Worm (Caenorhabditis elegans): ENCODE measurements around the gene T13F2.2.
A peak's percentile ranks its signal among the peaks of the same experiment; 100 is the strongest.

DNA sequence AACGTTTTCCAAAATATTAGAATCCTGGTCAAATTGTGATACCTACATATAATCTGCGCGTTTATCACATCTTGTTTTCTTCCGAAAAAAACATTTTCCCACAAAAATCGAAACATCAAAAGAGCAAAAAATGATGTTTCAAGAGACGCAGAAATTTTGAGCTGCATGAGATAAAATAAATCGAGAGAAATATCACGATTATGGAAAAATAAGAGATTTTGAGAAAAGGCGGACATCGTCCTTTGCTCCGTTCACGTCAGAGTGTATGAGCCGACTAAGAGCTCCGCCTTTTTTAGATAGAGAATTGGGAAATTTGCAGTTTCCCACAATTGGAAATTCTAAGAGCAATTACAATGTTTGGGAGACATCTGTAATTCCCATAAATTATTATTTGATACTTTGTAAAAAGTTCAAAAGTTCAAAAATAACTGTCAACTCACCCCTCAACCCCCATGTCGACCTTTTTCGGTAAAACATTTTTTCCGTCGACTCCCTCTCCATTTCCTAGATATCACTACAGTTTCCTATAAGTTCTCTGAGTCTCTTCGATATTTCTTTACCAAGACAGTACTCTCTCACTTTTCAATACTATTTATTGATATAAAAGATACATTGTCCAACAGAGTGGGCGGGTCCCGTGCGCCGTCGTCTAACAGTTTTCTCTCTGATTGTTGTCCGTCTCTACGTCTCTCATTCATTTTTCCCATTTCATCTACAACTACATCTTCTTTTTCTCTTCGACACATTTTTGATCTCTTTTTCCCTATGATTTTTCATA, 40.3 kb downstream of the T13F2.2 start:
- TF ChIP-seq dao-5 (tag; optimal IDR thresholded peaks at IDR 0.05) (no peak), W03F9.2 (tag; optimal IDR thresholded peaks at IDR 0.05) (peak; percentile 41), him-1 (tag; optimal IDR thresholded peaks at IDR 0.05) (no peak)
